Worm (Caenorhabditis elegans): Measurements from ENCODE around the gene lgc-41.

lgc-41 gene

ce11 chrX:10479108-10479738, 25.2 kb downstream of the lgc-41 start (continued):
- TF ChIP-seq lin-38 (GFP tag; IDR thresholded peaks at IDR 0.05) = no peak
- peak; percentile 3 for TF ChIP-seq mep-1 (tag; optimal IDR thresholded peaks at IDR 0.05)
- no peak for TF ChIP-seq F49E8.2 (tag; optimal IDR thresholded peaks at IDR 0.05; ENCODE audit: borderline replicate concordance)
- 0 out of 2 replicates have a peak, but pooled peaks have one; percentile 26 for TF ChIP-seq pha-4 (GFP tag; IDR thresholded peaks at IDR 0.05)
- TF ChIP-seq pha-4 (tag; optimal IDR thresholded peaks at IDR 0.05) = no peak
- no peak for TF ChIP-seq zip-11 (GFP tag; IDR thresholded peaks at IDR 0.05)
- TF ChIP-seq D1046.2 (GFP tag; IDR thresholded peaks at IDR 0.05) = no peak
- TF ChIP-seq Y105C5A.15 (GFP tag; IDR thresholded peaks at IDR 0.05) = no peak
- TF ChIP-seq ZK337.2 (GFP tag; IDR thresholded peaks at IDR 0.05) = no peak
- TF ChIP-seq pqm-1 (tag; optimal IDR thresholded peaks at IDR 0.05) = peak; percentile 97
- no peak for TF ChIP-seq daf-8 (GFP tag; IDR thresholded peaks at IDR 0.05)
- no peak for TF ChIP-seq R02D3.7 (tag; optimal IDR thresholded peaks at IDR 0.05)
- TF ChIP-seq php-3 (GFP tag; IDR thresholded peaks at IDR 0.05) = peak; percentile 55

- no peak for TF ChIP-seq ceh-62 (tag; optimal IDR thresholded peaks at IDR 0.05)
- TF ChIP-seq mxl-3 (GFP tag; optimal IDR thresholded peaks at IDR 0.05) = peak; percentile 15
- peak in 1 of 2 experiments; percentile 93 for TF ChIP-seq unc-62 (GFP tag; optimal IDR thresholded peaks at IDR 0.05 in 1 of 2)
- TF ChIP-seq unc-62 (tag; optimal IDR thresholded peaks at IDR 0.05) = no peak
- peak in 1 of 2 experiments; percentile 10 for TF ChIP-seq mdl-1 (tag; optimal IDR thresholded peaks at IDR 0.05)
- TF ChIP-seq dmd-6 (GFP tag; IDR thresholded peaks at IDR 0.05) = peak; percentile 92
- TF ChIP-seq lin-39 (tag; optimal IDR thresholded peaks at IDR 0.05) = no peak
- TF ChIP-seq jun-1 (tag; optimal IDR thresholded peaks at IDR 0.05) = peak; percentile 51
- TF ChIP-seq nhr-10 (tag; optimal IDR thresholded peaks at IDR 0.05) = peak; percentile 31
- TF ChIP-seq ceh-32 (tag; optimal IDR thresholded peaks at IDR 0.05; ENCODE audit: poor library complexity) = no peak
- TF ChIP-seq Y75B8A.6 (GFP tag; IDR thresholded peaks at IDR 0.05) = 0 out of 2 replicates have a peak, but pooled peaks have one; percentile 36
- TF ChIP-seq Y48G9A.11 (GFP tag; IDR thresholded peaks at IDR 0.05) = no peak
- no peak for TF ChIP-seq ama-1 (optimal IDR thresholded peaks at IDR 0.05)
- peak; percentile 20 for TF ChIP-seq mep-1 (tag; optimal IDR thresholded peaks at IDR 0.05)
- TF ChIP-seq ceh-28 (tag; optimal IDR thresholded peaks at IDR 0.05) = no peak
- TF ChIP-seq mxl-2 (GFP tag; conservative IDR thresholded peaks at IDR 0.05) = 0 out of 2 replicates have a peak, but pooled peaks have one; percentile 20
- peak; percentile 89 for TF ChIP-seq php-3 (GFP tag; IDR thresholded peaks at IDR 0.05)
- TF ChIP-seq T20F7.1 (GFP tag; optimal IDR thresholded peaks at IDR 0.05) = peak; percentile 2
- peak; percentile 92 for TF ChIP-seq hlh-11 (tag; optimal IDR thresholded peaks at IDR 0.05)
- no peak for TF ChIP-seq tag-97 (GFP tag; IDR thresholded peaks at IDR 0.05)
- peak; percentile 95 for TF ChIP-seq pqm-1 (tag; optimal IDR thresholded peaks at IDR 0.05)
- TF ChIP-seq spr-1 (tag; optimal IDR thresholded peaks at IDR 0.05) = no peak
- TF ChIP-seq nhr-48 (tag; optimal IDR thresholded peaks at IDR 0.05) = peak; percentile 47
- peak; percentile 74 for TF ChIP-seq nhr-102 (tag; optimal IDR thresholded peaks at IDR 0.05)
- TF ChIP-seq nhr-28 (tag; optimal IDR thresholded peaks at IDR 0.05) = peak; percentile 93
- peak; percentile 22 for TF ChIP-seq nhr-6 (tag; optimal IDR thresholded peaks at IDR 0.05)
- TF ChIP-seq daf-16 (GFP tag; optimal IDR thresholded peaks at IDR 0.05) = peak in 1 of 2 experiments; percentile 78
- TF ChIP-seq daf-16 (tag; optimal IDR thresholded peaks at IDR 0.05) = peak; percentile 94
- peak; percentile 90 for TF ChIP-seq dve-1 (tag; optimal IDR thresholded peaks at IDR 0.05; ENCODE audit: insufficient read depth)
- no peak for TF ChIP-seq fos-1 (tag; optimal IDR thresholded peaks at IDR 0.05)
- peak; percentile 56; the same call in 1 of the 2 replicates for TF ChIP-seq nhr-42 (GFP tag; IDR thresholded peaks at IDR 0.05)
- peak; percentile 96 for TF ChIP-seq tra-1 (GFP tag; IDR thresholded peaks at IDR 0.05)
- peak; percentile 87 for TF ChIP-seq nhr-77 (tag; optimal IDR thresholded peaks at IDR 0.05)
- peak; percentile 79 for TF ChIP-seq lin-1 (GFP tag; IDR thresholded peaks at IDR 0.05)
- peak; percentile 40 for TF ChIP-seq hlh-30 (tag; optimal IDR thresholded peaks at IDR 0.05; ENCODE audit: insufficient read depth)
- TF ChIP-seq ZK546.5 (tag; optimal IDR thresholded peaks at IDR 0.05) = no peak
- 0 out of 2 replicates have a peak, but pooled peaks have one; percentile 46 for TF ChIP-seq ceh-20 (GFP tag; IDR thresholded peaks at IDR 0.05)
- TF ChIP-seq arid-1 (GFP tag; conservative IDR thresholded peaks at IDR 0.05) = no peak
These were observed 26.7 kb downstream of the lgc-41 start, which contains the start of gene elt-2 for ce11 chrX:10480563-10481290. TSS of gene elt-2 (plus strand) at chrX:10481240.
